Fruit fly (Drosophila melanogaster) whole organism, embryonic: ENCODE results near the gene Cht2.

Source experiments
- BtbVII ChIP-seq: fragments of 200-800 bp; sonication (Bioruptor generic); optimal IDR thresholded peaks from 3 replicates; lab custom pipeline; 2017; ENCODE audit warnings: missing biosample characterization, mild to moderate bottlenecking, missing genetic modification characterization
- CG1024 ChIP-seq: fragments of 200-800 bp; sonication (Bioruptor generic); IDR thresholded peaks from 2 replicates; pipeline ENCODE4 v1.3.6; 2022; ENCODE audit warnings: missing biosample characterization, missing genetic modification characterization
- CG10979 ChIP-seq: fragments of 200-800 bp; sonication (Bioruptor generic); optimal IDR thresholded peaks from 2 replicates; lab custom pipeline; 2018; ENCODE audit warnings: missing biosample characterization, mild to moderate bottlenecking, missing genetic modification characterization, moderate library complexity
- CG11504 ChIP-seq: fragments of 200-800 bp; sonication (Bioruptor generic); optimal IDR thresholded peaks from 3 replicates; lab custom pipeline; 2019; ENCODE audit warnings: missing biosample characterization, mild to moderate bottlenecking, missing genetic modification characterization, moderate library complexity
- CG12659 ChIP-seq: fragments of 200-800 bp; sonication (Bioruptor generic); optimal IDR thresholded peaks from 3 replicates; lab custom pipeline; 2017; ENCODE audit warnings: mild to moderate bottlenecking, missing biosample characterization, missing genetic modification reagents, missing genetic modification characterization
- CG14441 ChIP-seq: fragments of 200-800 bp; sonication (Bioruptor generic); IDR thresholded peaks from 2 replicates; pipeline ENCODE4 v1.3.6; 2022; ENCODE audit warnings: missing biosample characterization, missing genetic modification characterization
- CG1529 ChIP-seq: fragments of 200-800 bp; sonication (Bioruptor generic); optimal IDR thresholded peaks from 3 replicates; lab custom pipeline; 2018; ENCODE audit warnings: missing biosample characterization, missing genetic modification characterization
- CG1603 ChIP-seq: fragments of 200-800 bp; sonication (Bioruptor generic); optimal IDR thresholded peaks from 2 replicates; lab custom pipeline; 2019; ENCODE audit warnings: missing biosample characterization, mild to moderate bottlenecking, missing genetic modification characterization, moderate library complexity
- CG1647 ChIP-seq: fragments of 200-800 bp; sonication (Bioruptor generic); optimal IDR thresholded peaks from 3 replicates; lab custom pipeline; 2016; ENCODE audit warnings: missing biosample characterization, missing genetic modification characterization
- CG16813 ChIP-seq: fragments of 200-800 bp; sonication (Bioruptor generic); IDR thresholded peaks from 3 replicates; pipeline ENCODE4 v1.3.6; 2022; ENCODE audit warnings: missing biosample characterization, missing genetic modification characterization; ENCODE audit not compliant: partially characterized antibody
- CG17802 ChIP-seq: fragments of 200-800 bp; sonication (Bioruptor generic); optimal IDR thresholded peaks from 2 replicates; lab custom pipeline; 2018; ENCODE audit warnings: missing biosample characterization, mild to moderate bottlenecking, missing genetic modification characterization, moderate library complexity
- CG17829 ChIP-seq: fragments of 200-800 bp; optimal IDR thresholded peaks from 2 replicates; lab custom pipeline; 2019; ENCODE audit warnings: missing biosample characterization, mild to moderate bottlenecking, missing genetic modification characterization, moderate library complexity
- CG18262 ChIP-seq: fragments of 200-800 bp; optimal IDR thresholded peaks from 3 replicates; lab custom pipeline; 2019; ENCODE audit warnings: missing biosample characterization, mild to moderate bottlenecking, missing genetic modification characterization, moderate library complexity
- CG33213 ChIP-seq: fragments of 200-800 bp; sonication (Bioruptor generic); optimal IDR thresholded peaks from 3 replicates; lab custom pipeline; 2016; ENCODE audit warnings: missing biosample characterization, missing genetic modification characterization
- CG33557 ChIP-seq: fragments of 200-800 bp; sonication (Bioruptor generic); optimal IDR thresholded peaks from 2 replicates; lab custom pipeline; 2019; ENCODE audit warnings: missing biosample characterization, mild to moderate bottlenecking, missing genetic modification characterization, moderate library complexity
- CG4617 ChIP-seq: fragments of 200-800 bp; sonication (Bioruptor generic); optimal IDR thresholded peaks from 3 replicates; lab custom pipeline; 2016; ENCODE audit warnings: missing biosample characterization, missing genetic modification characterization, borderline replicate concordance
- CG4730 ChIP-seq: fragments of 200-800 bp; sonication (Bioruptor generic); IDR thresholded peaks from 2 replicates; pipeline ENCODE4 v1.3.6; 2022; ENCODE audit warnings: missing biosample characterization, missing genetic modification characterization
- CG9727 ChIP-seq: fragments of 200-800 bp; sonication (Bioruptor generic); optimal IDR thresholded peaks from 3 replicates; lab custom pipeline; 2017; ENCODE audit warnings: missing biosample characterization, mild to moderate bottlenecking, missing genetic modification characterization
- D19A ChIP-seq: fragments of 200-800 bp; optimal IDR thresholded peaks from 3 replicates; lab custom pipeline; 2019; ENCODE audit warnings: missing biosample characterization, mild to moderate bottlenecking, missing genetic modification characterization, moderate library complexity
- Dll ChIP-seq: fragments of 200-800 bp; sonication (Bioruptor generic); IDR thresholded peaks from 4 replicates; pipeline ENCODE4 v1.3.6; 2022; ENCODE audit warnings: missing biosample characterization, missing genetic modification characterization; ENCODE audit not compliant: partially characterized antibody
- HLHmδ ChIP-seq: fragments of 200-800 bp; sonication (Bioruptor generic); optimal IDR thresholded peaks from 2 replicates; lab custom pipeline; 2018; ENCODE audit warnings: missing biosample characterization, mild to moderate bottlenecking, missing genetic modification characterization, moderate library complexity
- Jarid2 ChIP-seq: fragments of 200-800 bp; sonication (Bioruptor generic); optimal IDR thresholded peaks from 3 replicates; lab custom pipeline; 2017; ENCODE audit warnings: mild to moderate bottlenecking, missing biosample characterization, missing genetic modification reagents, missing genetic modification characterization
- Lim3 ChIP-seq: fragments of 200-800 bp; sonication (Bioruptor generic); IDR thresholded peaks from 2 replicates; pipeline ENCODE4 v1.3.6; 2022; ENCODE audit warnings: missing biosample characterization, missing genetic modification characterization
- MTF-1 ChIP-seq: fragments of 200-800 bp; sonication (Bioruptor generic); optimal IDR thresholded peaks from 2 replicates; lab custom pipeline; 2018; ENCODE audit warnings: missing biosample characterization, mild to moderate bottlenecking, missing genetic modification characterization, borderline replicate concordance
- Mes4 ChIP-seq: fragments of 200-800 bp; sonication (Bioruptor generic); optimal IDR thresholded peaks from 2 replicates; lab custom pipeline; 2016; ENCODE audit warnings: missing biosample characterization, missing genetic modification characterization
- Sin3A ChIP-seq: fragments of >200 bp; optimal IDR thresholded peaks from 2 replicates; lab custom pipeline; 2018
- TFAM ChIP-seq: fragments of 200-800 bp; sonication (Bioruptor generic); optimal IDR thresholded peaks from 2 replicates; lab custom pipeline; 2017; ENCODE audit warnings: missing biosample characterization, missing genetic modification characterization, inconsistent platforms
- Trl ChIP-seq, 3 experiments: fragments of >200 bp in 2 of 3; fragments of 200-800 bp in 1 of 3; sonication (Bioruptor generic) in 1 of 3; optimal IDR thresholded peaks; 2 replicates in 1 of 3; 3 replicates in 2 of 3; lab custom pipeline; 2016 to 2017; ENCODE audit warnings: missing biosample characterization in 1 of 3, missing genetic modification characterization in 1 of 3
- YL-1 ChIP-seq: fragments of 200-800 bp; sonication (Bioruptor generic); optimal IDR thresholded peaks from 3 replicates; lab custom pipeline; 2017; ENCODE audit warnings: missing biosample characterization, mild to moderate bottlenecking, missing genetic modification characterization
- ac ChIP-seq: fragments of 200-800 bp; sonication (Bioruptor generic); optimal IDR thresholded peaks from 3 replicates; lab custom pipeline; 2017; ENCODE audit warnings: missing biosample characterization, mild to moderate bottlenecking, missing genetic modification characterization
- ase ChIP-seq: fragments of 200-800 bp; sonication (Bioruptor generic); IDR thresholded peaks from 3 replicates; pipeline ENCODE4 v1.3.6; 2022; ENCODE audit warnings: missing biosample characterization, missing genetic modification characterization
- bsh ChIP-seq, 2 experiments: fragments of 200-800 bp; sonication (Bioruptor generic); optimal IDR thresholded peaks; 2 replicates each; lab custom pipeline; 2017 to 2018; ENCODE audit warnings: mild to moderate bottlenecking in 2 of 2, missing biosample characterization in 2 of 2, missing genetic modification characterization in 2 of 2, moderate library complexity in 1 of 2
- crc ChIP-seq: fragments of 200-800 bp; sonication (Bioruptor generic); optimal IDR thresholded peaks from 2 replicates; lab custom pipeline; 2016; ENCODE audit warnings: missing biosample characterization, missing genetic modification characterization
- gcm ChIP-seq: fragments of 200-800 bp; sonication (Bioruptor generic); optimal IDR thresholded peaks from 2 replicates; lab custom pipeline; 2019; ENCODE audit warnings: missing biosample characterization, mild to moderate bottlenecking, missing genetic modification characterization, moderate library complexity
- gro ChIP-seq: fragments of 200-800 bp; sonication (Bioruptor generic); optimal IDR thresholded peaks from 2 replicates; lab custom pipeline; 2016; ENCODE audit warnings: missing biosample characterization, missing genetic modification characterization
- her ChIP-seq: fragments of 200-800 bp; sonication (Bioruptor generic); optimal IDR thresholded peaks from 2 replicates; lab custom pipeline; 2016; ENCODE audit warnings: missing biosample characterization, missing genetic modification characterization
- jumu ChIP-seq: fragments of 200-800 bp; sonication (Bioruptor generic); optimal IDR thresholded peaks from 3 replicates; lab custom pipeline; 2016; ENCODE audit warnings: missing biosample characterization, missing genetic modification characterization
- kni ChIP-seq: fragments of 200-800 bp; sonication (Bioruptor generic); optimal IDR thresholded peaks from 3 replicates; lab custom pipeline; 2017; ENCODE audit warnings: mild to moderate bottlenecking, missing biosample characterization, missing genetic modification reagents, missing genetic modification characterization
- knrl ChIP-seq: fragments of 200-800 bp; sonication (Bioruptor generic); IDR thresholded peaks from 3 replicates; pipeline ENCODE4 v1.3.6; 2022; ENCODE audit warnings: missing biosample characterization, missing genetic modification characterization; ENCODE audit not compliant: partially characterized antibody
- lab ChIP-seq: fragments of 200-800 bp; sonication (Bioruptor generic); optimal IDR thresholded peaks from 3 replicates; lab custom pipeline; 2017; ENCODE audit warnings: missing biosample characterization, missing genetic modification characterization, mild to moderate bottlenecking, moderate library complexity, missing genetic modification reagents
- luna ChIP-seq: fragments of 200-800 bp; sonication (Bioruptor generic); optimal IDR thresholded peaks from 2 replicates; lab custom pipeline; 2016; ENCODE audit warnings: missing biosample characterization, missing genetic modification characterization
- mld ChIP-seq: fragments of 200-800 bp; sonication (Bioruptor generic); IDR thresholded peaks from 3 replicates; pipeline ENCODE4 v1.3.6; 2022; ENCODE audit warnings: missing biosample characterization, missing genetic modification characterization; ENCODE audit not compliant: partially characterized antibody
- phol ChIP-seq: fragments of 200-800 bp; sonication (Bioruptor generic); optimal IDR thresholded peaks from 3 replicates; lab custom pipeline; 2018; ENCODE audit warnings: missing biosample characterization, mild to moderate bottlenecking, missing genetic modification characterization, moderate library complexity
- row ChIP-seq: fragments of 200-800 bp; sonication (Bioruptor generic); IDR thresholded peaks from 3 replicates; pipeline ENCODE4 v1.3.6; 2022; ENCODE audit warnings: missing biosample characterization, missing genetic modification characterization
- tna ChIP-seq: fragments of 200-800 bp; sonication (Bioruptor generic); IDR thresholded peaks from 2 replicates; pipeline ENCODE4 v1.3.6; 2022; ENCODE audit warnings: missing biosample characterization, missing genetic modification characterization; ENCODE audit not compliant: partially characterized antibody
- trem ChIP-seq: fragments of 200-800 bp; optimal IDR thresholded peaks from 3 replicates; lab custom pipeline; 2019; ENCODE audit warnings: missing biosample characterization, mild to moderate bottlenecking, missing genetic modification characterization, moderate library complexity
- tx ChIP-seq: fragments of 200-800 bp; sonication (Bioruptor generic); optimal IDR thresholded peaks from 2 replicates; lab custom pipeline; 2016; ENCODE audit warnings: missing biosample characterization, missing genetic modification characterization
- wek ChIP-seq: fragments of 200-800 bp; sonication (Bioruptor generic); optimal IDR thresholded peaks from 3 replicates; lab custom pipeline; 2018; ENCODE audit warnings: missing biosample characterization, mild to moderate bottlenecking, missing genetic modification characterization, moderate library complexity
- zfh2 ChIP-seq: fragments of 200-800 bp; sonication (Bioruptor generic); optimal IDR thresholded peaks from 2 replicates; lab custom pipeline; 2016; ENCODE audit warnings: missing biosample characterization, missing genetic modification characterization

The Cht2 gene

dm6 chr3L:1730873-1731272 is 24.9 kb downstream of the Cht2 start, which contains the start of gene drpr (continued):
- TF ChIP-seq CG9727 (GFP tag; lab: Kevin White, UChicago) (no peak), ac (GFP tag; lab: Kevin White, UChicago) (no peak), CG33557 (GFP tag; lab: Kevin White, UChicago) (peak; percentile 13), CG10979 (tag; lab: Kevin White, UChicago) (peak; percentile 20), Mes4 (GFP tag; lab: Kevin White, UChicago) (peak; percentile 19), CG1603 (tag; lab: Kevin White, UChicago) (peak; percentile 79), Trl (optimal IDR thresholded peaks at IDR 0.05; lab: Kevin White, UChicago) (no peak), Trl (GFP tag; optimal IDR thresholded peaks at IDR 0.05; lab: Kevin White, UChicago) (peak; percentile 2), CG16813 (0 out of 3 replicates have a peak, but pooled peaks have one; percentile 38), crc (GFP tag; lab: Kevin White, UChicago) (no peak), CG11504 (tag; lab: Kevin White, UChicago) (peak; percentile 42), gcm (GFP tag; lab: Kevin White, UChicago) (peak; percentile 18), her (GFP tag; lab: Kevin White, UChicago) (peak; percentile 10), Dll (no peak), CG18262 (peak; percentile 42), zfh2 (GFP tag; lab: Kevin White, UChicago) (no peak), CG1647 (GFP tag; lab: Kevin White, UChicago) (no peak), luna (no peak), ase (GFP tag; lab: Robert Waterston, UW) (no peak), Lim3 (GFP tag; lab: Robert Waterston, UW) (no peak), MTF-1 (peak; percentile 17), Jarid2 (GFP tag; lab: Kevin White, UChicago) (peak; percentile 85), BtbVII (GFP tag; lab: Kevin White, UChicago) (peak; percentile 43), bsh (GFP tag; optimal IDR thresholded peaks at IDR 0.05; lab: Kevin White, UChicago) (no peak), CG4730 (GFP tag; lab: Robert Waterston, UW) (no peak), kni (GFP tag; lab: Kevin White, UChicago) (peak; percentile 2), CG14441 (GFP tag; lab: Robert Waterston, UW) (peak; percentile 14; the same call in 1 of the 2 replicates), CG17829 (tag; lab: Kevin White, UChicago) (peak; percentile 58), D19A (tag; lab: Kevin White, UChicago) (peak; percentile 26), tx (GFP tag; lab: Kevin White, UChicago) (no peak), CG17802 (no peak), TFAM (GFP tag; lab: Kevin White, UChicago) (no peak), gro (no peak), lab (GFP tag; lab: Kevin White, UChicago) (peak; percentile 49), trem (tag; lab: Kevin White, UChicago) (peak; percentile 54), CG4617 (GFP tag; lab: Kevin White, UChicago) (peak; percentile 60), jumu (GFP tag; lab: Kevin White, UChicago) (no peak), CG1529 (no peak), mld (GFP tag; lab: Robert Waterston, UW) (peak; percentile 19; the same call in 1 of the 3 replicates), CG33213 (GFP tag; lab: Kevin White, UChicago) (peak; percentile 47), knrl (GFP tag; lab: Robert Waterston, UW) (peak; percentile 45; the same call in 1 of the 3 replicates), row (peak; percentile 79), phol (tag; lab: Kevin White, UChicago) (peak; percentile 20), CG12659 (peak; percentile 78), wek (GFP tag; lab: Kevin White, UChicago) (peak; percentile 30), YL-1 (GFP tag; lab: Kevin White, UChicago) (peak; percentile 83), HLHmδ (GFP tag; lab: Kevin White, UChicago) (peak; percentile 19), Sin3A (peak; percentile 54), tna (GFP tag; lab: Robert Waterston, UW) (peak; percentile 42; the same call in 1 of the 2 replicates), CG1024 (GFP tag; lab: Robert Waterston, UW) (no peak)
